Fruit fly (Drosophila melanogaster): Measurements from ENCODE around the gene CG5854.
A peak's percentile ranks its signal among the peaks of the same experiment; 100 is the strongest.

CG5854 gene

dm6 chr3R:23969449-23969848 is 35.7 kb downstream of the CG5854 start (continued):
- TF ChIP-seq dpn (GFP tag; optimal IDR thresholded peaks at IDR 0.05) (peak in 1 of 2 experiments; percentile 16), Hmx (GFP tag; optimal IDR thresholded peaks at IDR 0.05) (no peak), Dip3 (GFP tag; optimal IDR thresholded peaks at IDR 0.05) (no peak), Abd-B (GFP tag; optimal IDR thresholded peaks at IDR 0.05) (peak; percentile 33), bcd (GFP tag; optimal IDR thresholded peaks at IDR 0.05) (no peak), Med (GFP tag) (peak; percentile 65), tap (tag; optimal IDR thresholded peaks at IDR 0.05) (peak; percentile 57), CG33213 (GFP tag; optimal IDR thresholded peaks at IDR 0.05) (no peak), hb (GFP tag; IDR thresholded peaks at IDR 0.05; ENCODE audit: partially characterized antibody) (no peak), NK7.1 (GFP tag; optimal IDR thresholded peaks at IDR 0.05) (no peak), Ssrp (tag; optimal IDR thresholded peaks at IDR 0.05) (peak; percentile 51), CG18011 (GFP tag; optimal IDR thresholded peaks at IDR 0.05) (no peak), CG17912 (GFP tag; optimal IDR thresholded peaks at IDR 0.05) (no peak), NC2α (GFP tag; optimal IDR thresholded peaks at IDR 0.05) (no peak), chn (GFP tag; optimal IDR thresholded peaks at IDR 0.05) (no peak), CG7786 (GFP tag; optimal IDR thresholded peaks at IDR 0.05) (no peak), Hsf (GFP tag; optimal IDR thresholded peaks at IDR 0.05) (no peak), CG6254 (GFP tag; optimal IDR thresholded peaks at IDR 0.05) (no peak), so (GFP tag; IDR thresholded peaks at IDR 0.05) (no peak), da (GFP tag; optimal IDR thresholded peaks at IDR 0.05) (no peak), slou (GFP tag; optimal IDR thresholded peaks at IDR 0.05) (no peak), CG31224 (GFP tag; IDR thresholded peaks at IDR 0.05) (peak; percentile 33; the same call in 1 of the 2 replicates), CG10462 (GFP tag; optimal IDR thresholded peaks at IDR 0.05) (no peak), yki (optimal IDR thresholded peaks at IDR 0.05) (no peak), cato (GFP tag; optimal IDR thresholded peaks at IDR 0.05; ENCODE audit: borderline replicate concordance) (no peak), CG31441 (GFP tag; IDR thresholded peaks at IDR 0.05) (peak; percentile 61), ewg (GFP tag; optimal IDR thresholded peaks at IDR 0.05) (peak; percentile 17), crol (GFP tag; IDR thresholded peaks at IDR 0.05) (no peak), pita (GFP tag; optimal IDR thresholded peaks at IDR 0.05) (no peak), CG3726 (GFP tag; IDR thresholded peaks at IDR 0.05) (no peak), CG32532 (GFP tag; IDR thresholded peaks at IDR 0.05) (peak; percentile 64), row (GFP tag; IDR thresholded peaks at IDR 0.05) (peak; percentile 76), Dek (tag; optimal IDR thresholded peaks at IDR 0.05) (peak; percentile 29), ssp (GFP tag; IDR thresholded peaks at IDR 0.05) (peak; percentile 50), CG7556 (GFP tag; optimal IDR thresholded peaks at IDR 0.05) (peak; percentile 45), CG9817 (tag; optimal IDR thresholded peaks at IDR 0.05) (peak; percentile 70), CG2678 (tag; optimal IDR thresholded peaks at IDR 0.05) (peak; percentile 78), ash1 (GFP tag; optimal IDR thresholded peaks at IDR 0.05) (no peak), Nf-YC (tag; optimal IDR thresholded peaks at IDR 0.05) (peak; percentile 62), CG10431 (GFP tag; optimal IDR thresholded peaks at IDR 0.05) (no peak), kni (GFP tag; optimal IDR thresholded peaks at IDR 0.05) (no peak), emc (GFP tag; optimal IDR thresholded peaks at IDR 0.05) (no peak), CG4404 (GFP tag; IDR thresholded peaks at IDR 0.05) (no peak), CG17829 (tag; optimal IDR thresholded peaks at IDR 0.05) (peak; percentile 52), caup (GFP tag; optimal IDR thresholded peaks at IDR 0.05; ENCODE audit: severe bottlenecking) (peak; percentile 18), CG16779 (GFP tag; IDR thresholded peaks at IDR 0.05) (no peak), CG11695 (GFP tag; IDR thresholded peaks at IDR 0.05) (peak; percentile 65; the same call in 1 of the 3 replicates), schlank (tag; optimal IDR thresholded peaks at IDR 0.05) (no peak), CG6813 (GFP tag; optimal IDR thresholded peaks at IDR 0.05) (no peak), ftz-f1 (GFP tag; optimal IDR thresholded peaks at IDR 0.05) (no peak), phol (tag; optimal IDR thresholded peaks at IDR 0.05) (peak; percentile 55), CG2712 (tag; optimal IDR thresholded peaks at IDR 0.05) (peak; percentile 62)
